Worm (Caenorhabditis elegans) whole organism, L4/young adult: Measurements from ENCODE around the gene fipr-25.

ENCODE experiments used
- W03F9.2 ChIP-seq: fragments of 150-350 bp; optimal IDR thresholded peaks from 2 replicates; lab custom pipeline; 2014; ENCODE audit warnings: missing biosample characterization, missing genetic modification characterization
- dao-5 ChIP-seq: sonication (generic microtip); optimal IDR thresholded peaks from 2 replicates; lab custom pipeline; 2016; ENCODE audit warnings: missing genotype, missing genetic modification characterization, moderate library complexity, missing compliant biosample characterization
- him-1 ChIP-seq: sonication (generic microtip); optimal IDR thresholded peaks from 2 replicates; lab custom pipeline; 2016; ENCODE audit warnings: missing genotype, missing genetic modification reagents, missing genetic modification characterization, missing compliant biosample characterization

The fipr-25 gene

ce11 chrV:1955246-1955645, 2.0 kb upstream of the fipr-25 start:
- TF ChIP-seq dao-5 (tag; lab: Kevin White, UChicago) (no peak), W03F9.2 (no peak), him-1 (tag; lab: Kevin White, UChicago) (no peak)

- no peak for TF ChIP-seq dao-5 (tag; lab: Kevin White, UChicago)
- TF ChIP-seq him-1 (tag; lab: Kevin White, UChicago) = no peak
- TF ChIP-seq W03F9.2 = no peak
Observed at ce11 chrV:1961453-1961852, 4.2 kb downstream of the fipr-25 start, which contains the start of gene Y40B10B.1. Gene Y40B10B.1 (minus strand): TSS chrV:1961553.

ce11 chrV:1964806-1965205, 7.6 kb downstream of the fipr-25 start, which contains the start of gene srj-15:
Gene srj-15 (minus strand): TSS chrV:1964906.
- TF ChIP-seq W03F9.2 (no peak), him-1 (tag; lab: Kevin White, UChicago) (no peak)

ce11 chrV:1966962-1967361, 9.8 kb downstream of the fipr-25 start:
- TF ChIP-seq W03F9.2 (no peak), him-1 (tag; lab: Kevin White, UChicago) (no peak), dao-5 (tag; lab: Kevin White, UChicago) (no peak)

ce11 chrV:1968809-1969208, 11.6 kb downstream of the fipr-25 start:
- TF ChIP-seq him-1 (tag; lab: Kevin White, UChicago) = no peak
- no peak for TF ChIP-seq W03F9.2
- TF ChIP-seq dao-5 (tag; lab: Kevin White, UChicago) = no peak

- TF ChIP-seq dao-5 (tag; lab: Kevin White, UChicago) = no peak
- no peak for TF ChIP-seq him-1 (tag; lab: Kevin White, UChicago)
- no peak for TF ChIP-seq W03F9.2
Observed at ce11 chrV:1969228-1969627, 12.0 kb downstream of the fipr-25 start, which contains the start of gene acs-3. Gene acs-3 (plus strand): TSS chrV:1969528.

ce11 chrV:1969690-1970089, 12.5 kb downstream of the fipr-25 start:
- no peak for TF ChIP-seq W03F9.2
- no peak for TF ChIP-seq him-1 (tag; lab: Kevin White, UChicago)
- TF ChIP-seq dao-5 (tag; lab: Kevin White, UChicago) = no peak

ce11 chrV:1975049-1975448, 17.8 kb downstream of the fipr-25 start, which contains the start of gene fbxa-201:
Gene fbxa-201 (plus strand): TSS chrV:1975349.
- TF ChIP-seq W03F9.2 (no peak), him-1 (tag; lab: Kevin White, UChicago) (no peak), dao-5 (tag; lab: Kevin White, UChicago) (no peak)

ce11 chrV:1978968-1979367, 21.8 kb downstream of the fipr-25 start, which contains the start of gene T08B1.4:
Gene T08B1.4 (plus strand): TSS chrV:1979268.
- TF ChIP-seq dao-5 (tag; lab: Kevin White, UChicago) = no peak
- TF ChIP-seq him-1 (tag; lab: Kevin White, UChicago) = no peak
- TF ChIP-seq W03F9.2 = no peak

- no peak for TF ChIP-seq W03F9.2
- TF ChIP-seq him-1 (tag; lab: Kevin White, UChicago) = no peak
- no peak for TF ChIP-seq dao-5 (tag; lab: Kevin White, UChicago)
Observed at ce11 chrV:1986954-1987353, 29.7 kb downstream of the fipr-25 start, which contains the start of gene T08B1.1. Gene T08B1.1 (minus strand): TSS chrV:1987045.

- TF ChIP-seq dao-5 (tag; lab: Kevin White, UChicago) = no peak
- no peak for TF ChIP-seq W03F9.2
- TF ChIP-seq him-1 (tag; lab: Kevin White, UChicago) = no peak
Observed at ce11 chrV:1989220-1989619, 32.0 kb downstream of the fipr-25 start.

ce11 chrV:1991381-1991780, 34.2 kb downstream of the fipr-25 start:
- TF ChIP-seq dao-5 (tag; lab: Kevin White, UChicago) (no peak), him-1 (tag; lab: Kevin White, UChicago) (no peak)

- no peak for TF ChIP-seq dao-5 (tag; lab: Kevin White, UChicago)
- no peak for TF ChIP-seq W03F9.2
- no peak for TF ChIP-seq him-1 (tag; lab: Kevin White, UChicago)
Observed at ce11 chrV:1992515-1992968, 35.3 kb downstream of the fipr-25 start, which contains the start of gene tnt-4. Gene tnt-4 (minus strand): TSS chrV:1992918.

- TF ChIP-seq dao-5 (tag; lab: Kevin White, UChicago) (no peak), him-1 (tag; lab: Kevin White, UChicago) (no peak), W03F9.2 (no peak)
Observed at ce11 chrV:1998358-1998757, 41.1 kb downstream of the fipr-25 start.

ce11 chrV:1999531-2000094, 42.4 kb downstream of the fipr-25 start, which contains the start of gene alh-5:
Gene alh-5 (minus strand): TSS chrV:1999581.
- TF ChIP-seq dao-5 (tag; lab: Kevin White, UChicago) = no peak
- no peak for TF ChIP-seq W03F9.2
